Fruit fly (Drosophila melanogaster) S2 (cell line): ENCODE results near the gene CG1951.

Source experiments
- CG8478 ChIP-seq: fragments of >200 bp; optimal IDR thresholded peaks from 2 replicates; lab custom pipeline; 2018
- CTCF ChIP-seq, 2 experiments: fragments of >200 bp; optimal IDR thresholded peaks; 2 replicates each; lab custom pipeline; 2018

dm6 chr3R:29050756-29051155 lies 23.7 kb downstream of the CG1951 start, which contains the start of gene CG11841:
- TF ChIP-seq CG8478 (no peak), CTCF (optimal IDR thresholded peaks at IDR 0.05; lab: Kevin White, UChicago) (no peak)
